2 fruit fly cellular contexts compared by ENCODE assay signal in the genomic region with DNA sequence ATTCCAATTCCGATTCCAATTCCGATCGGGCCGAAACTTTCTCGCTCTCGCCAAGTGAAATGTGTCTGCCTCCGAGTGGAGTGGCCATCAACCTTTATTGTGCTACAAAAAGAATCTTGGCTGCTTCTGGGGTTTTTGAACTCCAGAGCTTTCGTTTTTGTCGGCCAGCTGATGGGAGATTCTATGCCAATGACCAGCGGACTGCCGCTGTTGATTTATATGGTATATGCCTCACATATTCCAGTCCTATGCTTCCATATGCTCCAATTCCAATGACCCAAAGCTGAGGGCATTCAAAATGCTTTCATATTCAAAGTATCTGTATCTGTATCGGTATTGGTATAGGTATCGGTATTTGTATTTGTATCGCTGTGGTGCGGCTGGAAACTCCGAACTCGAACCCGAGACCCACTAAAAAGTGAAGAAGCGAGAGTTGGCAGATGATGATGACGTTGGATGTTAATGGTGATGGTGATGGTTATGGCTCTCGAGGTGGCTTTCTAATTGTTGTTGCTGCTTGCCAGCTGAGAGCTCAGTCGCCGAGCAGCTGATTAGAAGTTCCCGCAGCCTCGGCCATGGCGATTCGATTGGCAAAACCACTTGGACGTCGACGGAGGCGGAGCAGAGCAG.
TF ChIP-seq lines count a peak whose summit lies in the region.

No protein-coding gene starts in this region.

- no peak for TF ChIP-seq CTCF in whole organism, embryonic (GFP tag; optimal IDR thresholded peaks at IDR 0.05; lab: Kevin White, UChicago)

TF ChIP-seq in whole organism, embryonic, 481 proteins besides CTCF, POLR2A, EP300 and RAD21:
- peak; percentile 37 for TF ChIP-seq abd-A (tag; optimal IDR thresholded peaks at IDR 0.05; lab: Kevin White, UChicago)
- TF ChIP-seq Blimp-1 (GFP tag; optimal IDR thresholded peaks at IDR 0.05; lab: Kevin White, UChicago), result peak; percentile 92
- TF ChIP-seq CG17186 (GFP tag; optimal IDR thresholded peaks at IDR 0.05; lab: Kevin White, UChicago), result no peak
- TF ChIP-seq da (GFP tag; optimal IDR thresholded peaks at IDR 0.05; lab: Kevin White, UChicago), result no peak
- TF ChIP-seq Ada2b (GFP tag; IDR thresholded peaks at IDR 0.05; lab: Robert Waterston, UW), result no peak
- TF ChIP-seq CG1647 (GFP tag; optimal IDR thresholded peaks at IDR 0.05; lab: Kevin White, UChicago), result no peak
- no peak for TF ChIP-seq Hr51 (GFP tag; optimal IDR thresholded peaks at IDR 0.05; lab: Kevin White, UChicago)
- no peak for TF ChIP-seq exex (tag; optimal IDR thresholded peaks at IDR 0.05; lab: Kevin White, UChicago)
- no peak for TF ChIP-seq Kr (GFP tag; optimal IDR thresholded peaks at IDR 0.05; lab: Kevin White, UChicago)
- no peak for TF ChIP-seq CG11504 (tag; optimal IDR thresholded peaks at IDR 0.05; lab: Kevin White, UChicago)
- TF ChIP-seq trh (GFP tag; optimal IDR thresholded peaks at IDR 0.05; lab: Kevin White, UChicago), result no peak
- TF ChIP-seq CG5180 (GFP tag; optimal IDR thresholded peaks at IDR 0.05; lab: Kevin White, UChicago), result peak; percentile 50
- no peak for TF ChIP-seq CG8359 (GFP tag; optimal IDR thresholded peaks at IDR 0.05; lab: Kevin White, UChicago; ENCODE audit: borderline replicate concordance)
- peak; percentile 19 for TF ChIP-seq sens (GFP tag; lab: Kevin White, UChicago)
- TF ChIP-seq kni (GFP tag; optimal IDR thresholded peaks at IDR 0.05; lab: Kevin White, UChicago), result peak; percentile 17
- no peak for TF ChIP-seq CG1832 (GFP tag; optimal IDR thresholded peaks at IDR 0.05; lab: Kevin White, UChicago)
- no peak for TF ChIP-seq Dll (GFP tag; IDR thresholded peaks at IDR 0.05; lab: Robert Waterston, UW; ENCODE audit: partially characterized antibody)
- no peak for TF ChIP-seq Deaf1 (tag; optimal IDR thresholded peaks at IDR 0.05; lab: Kevin White, UChicago)
- TF ChIP-seq CG12391 (tag; optimal IDR thresholded peaks at IDR 0.05; lab: Kevin White, UChicago), result no peak
- peak in 1 of 2 experiments; percentile 21 for TF ChIP-seq Hr78 (GFP tag; optimal IDR thresholded peaks at IDR 0.05; lab: Kevin White, UChicago)
- peak; percentile 30 for TF ChIP-seq cg (GFP tag; optimal IDR thresholded peaks at IDR 0.05; lab: Kevin White, UChicago)
- TF ChIP-seq Mad (GFP tag; optimal IDR thresholded peaks at IDR 0.05; lab: Kevin White, UChicago), result no peak
- TF ChIP-seq mld (GFP tag; IDR thresholded peaks at IDR 0.05; lab: Robert Waterston, UW; ENCODE audit: partially characterized antibody), result no peak
- TF ChIP-seq Dip2 (GFP tag; IDR thresholded peaks at IDR 0.05; lab: Robert Waterston, UW), result no peak
- TF ChIP-seq HHEX (GFP tag; optimal IDR thresholded peaks at IDR 0.05; lab: Kevin White, UChicago), result no peak

TF ChIP-seq in whole organism, prepupa, 60 proteins besides CTCF, POLR2A, EP300 and RAD21:
- TF ChIP-seq CG6854 (GFP tag; optimal IDR thresholded peaks at IDR 0.05; lab: Kevin White, UChicago) (no peak), Blimp-1 (GFP tag; optimal IDR thresholded peaks at IDR 0.05; lab: Kevin White, UChicago) (peak; percentile 17), ss (GFP tag; optimal IDR thresholded peaks at IDR 0.05; lab: Kevin White, UChicago) (no peak)
